Worm (Caenorhabditis elegans) whole organism, mixed stage, embryonic: Measurements from ENCODE around the gene srz-99.

Experiments
- ceh-39 ChIP-seq: fragments of 150-350 bp; optimal IDR thresholded peaks from 2 replicates; lab custom pipeline; 2014; ENCODE audit warnings: missing biosample characterization, missing genetic modification characterization
- elt-3 ChIP-seq: fragments of 150-350 bp; optimal IDR thresholded peaks from 2 replicates; lab custom pipeline; 2014; ENCODE audit warnings: missing biosample characterization, missing genetic modification characterization
- nhr-12 ChIP-seq: fragments of 150-350 bp; optimal IDR thresholded peaks from 2 replicates; lab custom pipeline; 2014; ENCODE audit warnings: missing biosample characterization, missing genetic modification characterization
- unc-62 ChIP-seq: fragments of 150-350 bp; optimal IDR thresholded peaks from 2 replicates; lab custom pipeline; 2014; ENCODE audit warnings: missing biosample characterization, missing genetic modification reagents, missing genetic modification characterization

DNA sequence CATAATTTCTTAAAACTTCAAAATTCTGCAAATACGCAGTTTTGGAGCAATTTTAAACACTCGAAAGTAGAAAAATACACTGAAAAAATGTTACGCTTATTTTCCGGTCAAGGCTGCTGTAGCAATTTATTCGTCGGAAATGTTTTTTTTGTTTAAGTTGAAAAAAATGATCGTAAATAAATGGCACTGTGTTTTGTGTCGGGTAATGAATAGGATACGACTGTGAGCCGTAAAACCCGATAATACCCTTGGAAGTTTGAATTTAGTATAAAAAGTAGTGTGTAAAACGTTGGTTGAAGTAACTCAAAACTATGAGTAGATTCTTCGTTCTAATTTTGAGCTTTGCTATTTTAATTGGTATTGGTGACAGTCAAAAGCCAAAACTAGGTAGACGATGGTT lies 3.1 kb upstream of the srz-99 start, which contains the start of gene T25E12.14:
- TF ChIP-seq elt-3 (tag; lab: Kevin White, UChicago) (no peak), unc-62 (GFP tag; lab: Kevin White, UChicago) (no peak), nhr-12 (tag; lab: Kevin White, UChicago) (no peak), ceh-39 (tag; lab: Kevin White, UChicago) (no peak)
